Worm (Caenorhabditis elegans) whole organism, L4 larva: ENCODE results near the gene kcnl-4.

Experiments used
- F44E2.7 ChIP-seq: fragments of 200-800 bp; sonication (Bioruptor generic); IDR thresholded peaks from 2 replicates; pipeline ENCODE4 v2.1.2; 2022; ENCODE audit warnings: missing genetic modification characterization, missing compliant biosample characterization
- T20F7.1 ChIP-seq: fragments of 200-800 bp; sonication (Bioruptor generic); optimal IDR thresholded peaks from 2 replicates; lab custom pipeline; 2018; ENCODE audit warnings: mild to moderate bottlenecking, missing genetic modification characterization, missing compliant biosample characterization
- ama-1 ChIP-seq: fragments of 150-350 bp; optimal IDR thresholded peaks from 2 replicates; lab custom pipeline; 2014; ENCODE audit warnings: inconsistent platforms, mixed read lengths
- egl-43 ChIP-seq: fragments of 200-800 bp; sonication (Bioruptor generic); IDR thresholded peaks from 2 replicates; pipeline ENCODE4 v1.3.6; 2022; ENCODE audit warnings: missing genetic modification reagents, missing genetic modification characterization, missing compliant biosample characterization
- hif-1 ChIP-seq, 2 experiments: sonication (generic microtip); optimal IDR thresholded peaks; 2 replicates each; lab custom pipeline; 2016 to 2017; ENCODE audit warnings: missing compliant biosample characterization in 2 of 2, missing genetic modification characterization in 2 of 2, missing genetic modification reagents in 2 of 2, missing genotype in 2 of 2, mild to moderate bottlenecking in 1 of 2
- nhr-102 ChIP-seq: sonication (generic microtip); optimal IDR thresholded peaks from 2 replicates; lab custom pipeline; 2016; ENCODE audit warnings: mild to moderate bottlenecking, missing genetic modification characterization, moderate library complexity, missing compliant biosample characterization
- nhr-237 ChIP-seq: sonication (generic microtip); optimal IDR thresholded peaks from 2 replicates; lab custom pipeline; 2017; ENCODE audit warnings: missing biosample characterization, missing genetic modification characterization
- pha-4 ChIP-seq, 2 experiments: fragments of 150-350 bp in 1 of 2; fragments of 200-800 bp in 1 of 2; sonication (Bioruptor generic) in 1 of 2; IDR thresholded peaks in 1 of 2; optimal IDR thresholded peaks in 1 of 2; 2 replicates each; pipeline versions ENCODE4 v1.3.6 to Lab custom; 2014 to 2022; ENCODE audit warnings: missing genetic modification characterization in 2 of 2, missing genetic modification reagents in 2 of 2, missing biosample characterization in 1 of 2, missing compliant biosample characterization in 1 of 2
- unc-62 ChIP-seq, 3 experiments: fragments of 150-350 bp in 1 of 3; sonication (generic microtip); optimal IDR thresholded peaks in 2 of 3; peaks in 1 of 3; 1 replicate in 1 of 3; 2 replicates in 2 of 3; lab custom pipeline; 2014 to 2017; ENCODE audit warnings: missing biosample characterization in 3 of 3, missing genetic modification characterization in 3 of 3, missing genetic modification reagents in 3 of 3, missing genotype in 1 of 3

ce11 chrV:14540932-14541331 lies 10.0 kb downstream of the kcnl-4 start:
- TF ChIP-seq pha-4 (GFP tag; IDR thresholded peaks at IDR 0.05; lab: Robert Waterston, UW) (no peak), pha-4 (tag; optimal IDR thresholded peaks at IDR 0.05; lab: Kevin White, UChicago) (no peak), T20F7.1 (GFP tag; lab: Kevin White, UChicago) (no peak), unc-62 (GFP tag; optimal IDR thresholded peaks at IDR 0.05 in 1 of 2; lab: Kevin White, UChicago) (peak in 1 of 2 experiments; percentile 58), unc-62 (tag; optimal IDR thresholded peaks at IDR 0.05; lab: Kevin White, UChicago) (no peak), egl-43 (GFP tag; lab: Robert Waterston, UW) (no peak), F44E2.7 (GFP tag; lab: Robert Waterston, UW) (no peak), nhr-237 (tag; lab: Kevin White, UChicago) (no peak), nhr-102 (tag; lab: Kevin White, UChicago) (no peak), hif-1 (tag; optimal IDR thresholded peaks at IDR 0.05; lab: Kevin White, UChicago) (no peak), ama-1 (lab: Kevin White, UChicago) (no peak)
